Worm (Caenorhabditis elegans) whole organism, early embryonic: ENCODE measurements around the gene snrp-3.

Experiments used
- B0310.2 ChIP-seq: sonication (generic microtip); optimal IDR thresholded peaks from 2 replicates; lab custom pipeline; 2016; ENCODE audit warnings: mild to moderate bottlenecking, missing genetic modification characterization, missing compliant biosample characterization
- ama-1 ChIP-seq: fragments of 150-350 bp; optimal IDR thresholded peaks from 2 replicates; lab custom pipeline; 2014
- flt-1 ChIP-seq: fragments of 200-800 bp; sonication (Bioruptor generic); IDR thresholded peaks from 2 replicates; pipeline ENCODE4 v1.3.6; 2022; ENCODE audit warnings: missing genetic modification characterization, missing compliant biosample characterization
- scrt-1 ChIP-seq: fragments of 200-800 bp; sonication (Bioruptor generic); IDR thresholded peaks from 2 replicates; pipeline ENCODE4 v1.3.6; 2022; ENCODE audit warnings: missing genetic modification characterization, missing compliant biosample characterization
- sea-1 ChIP-seq: fragments of 200-800 bp; sonication (Bioruptor generic); conservative IDR thresholded peaks from 2 replicates; pipeline ENCODE4 v1.3.6; 2022; ENCODE audit warnings: missing genetic modification characterization, missing compliant biosample characterization
- tbx-11 ChIP-seq: fragments of 200-800 bp; sonication (Bioruptor generic); IDR thresholded peaks from 2 replicates; pipeline ENCODE4 v1.3.6; 2022; ENCODE audit warnings: missing genetic modification characterization, missing compliant biosample characterization

DNA sequence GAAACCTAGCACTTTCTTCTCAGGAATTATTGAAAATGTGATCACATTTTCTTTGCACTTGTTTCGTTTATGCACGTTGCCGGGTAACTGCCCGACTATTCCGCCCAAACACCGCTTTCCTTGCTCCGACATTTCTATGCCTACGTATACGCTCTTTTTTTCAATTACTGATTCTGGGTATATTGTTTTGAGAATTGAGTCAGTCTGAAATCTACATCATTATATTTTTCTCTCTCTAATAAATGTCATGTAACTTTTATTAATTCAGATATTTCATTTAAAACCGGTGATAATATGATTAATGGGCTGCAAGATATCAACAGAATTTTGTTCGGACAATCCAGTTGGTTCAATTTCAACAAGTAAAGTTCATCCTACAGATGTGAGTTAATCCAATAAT is 9.8 kb upstream of the snrp-3 start, which contains the start of gene ttll-11:
- TF ChIP-seq tbx-11 (GFP tag; lab: Robert Waterston, UW): no peak
- TF ChIP-seq scrt-1 (GFP tag; lab: Robert Waterston, UW): no peak
- TF ChIP-seq ama-1 (lab: Kevin White, UChicago): no peak
- no peak for TF ChIP-seq flt-1 (GFP tag; lab: Robert Waterston, UW)
- TF ChIP-seq sea-1 (GFP tag; lab: Robert Waterston, UW): no peak
- TF ChIP-seq B0310.2 (tag; lab: Kevin White, UChicago): no peak
